Fruit fly (Drosophila melanogaster) whole organism, prepupa: ENCODE data around the gene trk.

Experiments used
- Blimp-1 ChIP-seq: fragments of 200-800 bp; sonication (Bioruptor generic); optimal IDR thresholded peaks from 3 replicates; lab custom pipeline; 2017; ENCODE audit warnings: missing biosample characterization, missing genetic modification characterization, mild to moderate bottlenecking, moderate library complexity, missing genetic modification reagents
- CG10631 ChIP-seq: fragments of 200-800 bp; sonication (Bioruptor generic); optimal IDR thresholded peaks from 2 replicates; lab custom pipeline; 2016; ENCODE audit warnings: missing biosample characterization, missing genetic modification characterization
- CG10669 ChIP-seq: fragments of 200-800 bp; sonication (Bioruptor generic); optimal IDR thresholded peaks from 3 replicates; lab custom pipeline; 2018; ENCODE audit warnings: missing biosample characterization, mild to moderate bottlenecking, missing genetic modification characterization, moderate library complexity
- CG11762 ChIP-seq: fragments of 200-800 bp; sonication (Bioruptor generic); optimal IDR thresholded peaks from 3 replicates; lab custom pipeline; 2016; ENCODE audit warnings: missing biosample characterization, missing genetic modification characterization; ENCODE audit not compliant: insufficient read depth
- CG11902 ChIP-seq: fragments of 200-800 bp; sonication (Bioruptor generic); optimal IDR thresholded peaks from 3 replicates; lab custom pipeline; 2016; ENCODE audit warnings: missing biosample characterization, missing genetic modification characterization
- CG15336 ChIP-seq: fragments of 200-800 bp; sonication (Bioruptor generic); IDR thresholded peaks from 2 replicates; pipeline ENCODE4 v1.3.6; 2022; ENCODE audit warnings: missing biosample characterization, missing genetic modification characterization
- CG3032 ChIP-seq: fragments of 200-800 bp; optimal IDR thresholded peaks from 2 replicates; lab custom pipeline; 2019; ENCODE audit warnings: missing biosample characterization, mild to moderate bottlenecking, missing genetic modification characterization, moderate library complexity
- CG31627 ChIP-seq: fragments of 200-800 bp; sonication (Bioruptor generic); optimal IDR thresholded peaks from 3 replicates; lab custom pipeline; 2016; ENCODE audit warnings: missing biosample characterization, missing genetic modification characterization
- CG32006 ChIP-seq: fragments of 200-800 bp; sonication (Bioruptor generic); optimal IDR thresholded peaks from 3 replicates; lab custom pipeline; 2017; ENCODE audit warnings: missing biosample characterization, mild to moderate bottlenecking, missing genetic modification characterization
- CG6792 ChIP-seq: fragments of 200-800 bp; sonication (Bioruptor generic); optimal IDR thresholded peaks from 3 replicates; lab custom pipeline; 2016; ENCODE audit warnings: missing biosample characterization, missing genetic modification characterization
- Eip75B ChIP-seq: fragments of 200-800 bp; sonication (Bioruptor generic); optimal IDR thresholded peaks from 3 replicates; lab custom pipeline; 2016; ENCODE audit warnings: missing biosample characterization, missing genetic modification characterization
- Eip78C ChIP-seq: fragments of 200-800 bp; sonication (Bioruptor generic); peaks from one replicate; lab custom pipeline; 2016; ENCODE audit warnings: missing biosample characterization, missing genetic modification characterization
- Eip93F ChIP-seq: fragments of 200-800 bp; sonication (Bioruptor generic); optimal IDR thresholded peaks from 2 replicates; lab custom pipeline; 2016; ENCODE audit warnings: missing biosample characterization, mild to moderate bottlenecking, missing genetic modification characterization
- Ets96B ChIP-seq: fragments of 200-800 bp; optimal IDR thresholded peaks from 2 replicates; lab custom pipeline; 2019; ENCODE audit warnings: missing biosample characterization, mild to moderate bottlenecking, missing genetic modification characterization, moderate library complexity
- Hr39 ChIP-seq: fragments of 200-800 bp; sonication (Bioruptor generic); optimal IDR thresholded peaks from 2 replicates; lab custom pipeline; 2016; ENCODE audit warnings: missing biosample characterization, missing genetic modification characterization
- Hr4 ChIP-seq: fragments of 200-800 bp; sonication (Bioruptor generic); optimal IDR thresholded peaks from 3 replicates; lab custom pipeline; 2016; ENCODE audit warnings: missing biosample characterization, missing genetic modification characterization
- Met ChIP-seq: fragments of 200-800 bp; sonication (Bioruptor generic); optimal IDR thresholded peaks from 3 replicates; lab custom pipeline; 2016; ENCODE audit warnings: missing biosample characterization, missing genetic modification characterization
- OdsH ChIP-seq: fragments of 200-800 bp; sonication (Bioruptor generic); optimal IDR thresholded peaks from 3 replicates; lab custom pipeline; 2016; ENCODE audit warnings: missing biosample characterization, missing genetic modification characterization
- Sox102F ChIP-seq: fragments of 200-800 bp; sonication (Bioruptor generic); optimal IDR thresholded peaks from 2 replicates; lab custom pipeline; 2016; ENCODE audit warnings: missing biosample characterization, mild to moderate bottlenecking, missing genetic modification characterization
- achi ChIP-seq: fragments of 200-800 bp; sonication (Bioruptor generic); optimal IDR thresholded peaks from 3 replicates; lab custom pipeline; 2016; ENCODE audit warnings: missing biosample characterization, missing genetic modification characterization
- acj6 ChIP-seq: fragments of 200-800 bp; sonication (Bioruptor generic); optimal IDR thresholded peaks from 3 replicates; lab custom pipeline; 2016; ENCODE audit warnings: missing biosample characterization, missing genetic modification characterization
- esn ChIP-seq: fragments of 200-800 bp; sonication (Bioruptor generic); optimal IDR thresholded peaks from 2 replicates; lab custom pipeline; 2016; ENCODE audit warnings: missing biosample characterization, mild to moderate bottlenecking, missing genetic modification characterization, moderate library complexity
- fd59A ChIP-seq: fragments of 200-800 bp; sonication (Bioruptor generic); optimal IDR thresholded peaks from 2 replicates; lab custom pipeline; 2017; ENCODE audit warnings: missing biosample characterization, mild to moderate bottlenecking, missing genetic modification characterization, missing genetic modification reagents
- fd85E ChIP-seq: fragments of 200-800 bp; sonication (Bioruptor generic); optimal IDR thresholded peaks from 3 replicates; lab custom pipeline; 2016; ENCODE audit warnings: missing biosample characterization, missing genetic modification characterization
- fkh ChIP-seq: fragments of 200-800 bp; sonication (Bioruptor generic); optimal IDR thresholded peaks from 3 replicates; lab custom pipeline; 2017; ENCODE audit warnings: missing biosample characterization, mild to moderate bottlenecking, missing genetic modification characterization, moderate library complexity
- lz ChIP-seq: fragments of 200-800 bp; sonication (Bioruptor generic); optimal IDR thresholded peaks from 3 replicates; lab custom pipeline; 2016; ENCODE audit warnings: missing biosample characterization, missing genetic modification characterization
- net ChIP-seq: fragments of 200-800 bp; sonication (Bioruptor generic); optimal IDR thresholded peaks from 3 replicates; lab custom pipeline; 2016; ENCODE audit warnings: missing biosample characterization, missing genetic modification characterization
- salr ChIP-seq, 2 experiments: fragments of 200-800 bp; sonication (Bioruptor generic); optimal IDR thresholded peaks; 3 replicates each; lab custom pipeline; 2016 to 2018; ENCODE audit warnings: missing biosample characterization in 2 of 2, missing genetic modification characterization in 2 of 2, mild to moderate bottlenecking in 1 of 2
- topi ChIP-seq: fragments of 200-800 bp; sonication (Bioruptor generic); optimal IDR thresholded peaks from 3 replicates; lab custom pipeline; 2016; ENCODE audit warnings: missing biosample characterization, missing genetic modification characterization

Gene trk

dm6 chr2L:10299810-10300147, 27.7 kb upstream of the trk start, which contains the start of gene CYLD (continued):
- TF ChIP-seq net (GFP tag; lab: Kevin White, UChicago), result no peak
- TF ChIP-seq Eip78C (GFP tag; lab: Kevin White, UChicago), result peak; percentile 86
- TF ChIP-seq CG32006 (GFP tag; lab: Kevin White, UChicago), result no peak

DNA sequence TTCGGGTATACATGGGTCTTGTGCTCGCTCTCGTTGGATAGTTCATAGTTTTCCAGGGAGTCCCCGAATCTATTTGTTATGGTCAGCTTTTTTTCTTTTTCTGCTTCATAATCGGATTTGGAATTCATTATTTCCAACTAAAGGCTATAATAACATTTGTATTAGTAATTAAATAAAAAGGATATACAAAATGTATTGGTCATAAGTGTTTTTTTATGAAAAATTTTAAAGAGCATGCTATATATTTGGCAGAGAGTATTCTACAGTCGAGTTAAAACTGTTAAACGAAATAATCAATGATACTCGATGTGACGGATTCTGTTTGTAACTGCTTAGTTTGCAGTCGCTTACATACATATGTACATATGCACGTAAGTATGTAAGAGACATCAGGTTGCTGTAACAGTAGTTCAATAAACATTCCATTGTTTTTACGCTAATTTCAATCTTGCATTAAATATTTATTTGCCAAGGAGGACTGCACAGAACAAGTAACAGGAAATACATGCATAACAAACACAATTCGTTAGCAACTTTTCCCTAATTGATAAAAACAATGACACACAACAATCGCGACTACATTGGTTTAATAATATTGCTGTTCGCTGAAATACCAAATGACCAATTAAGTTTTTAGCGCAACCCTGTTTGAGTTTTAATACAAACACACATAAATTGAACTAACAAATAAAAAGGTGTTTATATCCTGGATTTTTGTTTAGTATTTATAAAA, 27.1 kb upstream of the trk start:
- TF ChIP-seq Eip78C (GFP tag; lab: Kevin White, UChicago), result peak; percentile 78
- peak; percentile 17 for TF ChIP-seq OdsH
- peak; percentile 36 for TF ChIP-seq Met (GFP tag; lab: Kevin White, UChicago)
- no peak for TF ChIP-seq CG11762
- TF ChIP-seq Hr39, result peak; percentile 2
- peak; percentile 39 for TF ChIP-seq Hr4 (GFP tag; lab: Kevin White, UChicago)
- TF ChIP-seq lz (GFP tag; lab: Kevin White, UChicago), result peak; percentile 4
- no peak for TF ChIP-seq Sox102F (GFP tag; lab: Kevin White, UChicago)
- no peak for TF ChIP-seq Eip93F (GFP tag; lab: Kevin White, UChicago)
- peak; percentile 15 for TF ChIP-seq topi (GFP tag; lab: Kevin White, UChicago)
- TF ChIP-seq acj6, result peak; percentile 22
- peak; percentile 10 for TF ChIP-seq CG10631 (GFP tag; lab: Kevin White, UChicago)
- peak; percentile 19 for TF ChIP-seq esn (GFP tag; lab: Kevin White, UChicago)
- no peak for TF ChIP-seq Blimp-1 (GFP tag; lab: Kevin White, UChicago)
- peak; percentile 16 for TF ChIP-seq Ets96B
- TF ChIP-seq CG15336 (GFP tag; lab: Robert Waterston, UW), result peak; percentile 21; the same call in 1 of the 2 replicates
- TF ChIP-seq, all 60 proteins: peak for 12

dm6 chr2L:10298306-10298705, 26.2 kb upstream of the trk start:
- TF ChIP-seq fkh (GFP tag; lab: Kevin White, UChicago), result peak; percentile 91
- TF ChIP-seq Eip75B (GFP tag; lab: Kevin White, UChicago), result no peak

DNA sequence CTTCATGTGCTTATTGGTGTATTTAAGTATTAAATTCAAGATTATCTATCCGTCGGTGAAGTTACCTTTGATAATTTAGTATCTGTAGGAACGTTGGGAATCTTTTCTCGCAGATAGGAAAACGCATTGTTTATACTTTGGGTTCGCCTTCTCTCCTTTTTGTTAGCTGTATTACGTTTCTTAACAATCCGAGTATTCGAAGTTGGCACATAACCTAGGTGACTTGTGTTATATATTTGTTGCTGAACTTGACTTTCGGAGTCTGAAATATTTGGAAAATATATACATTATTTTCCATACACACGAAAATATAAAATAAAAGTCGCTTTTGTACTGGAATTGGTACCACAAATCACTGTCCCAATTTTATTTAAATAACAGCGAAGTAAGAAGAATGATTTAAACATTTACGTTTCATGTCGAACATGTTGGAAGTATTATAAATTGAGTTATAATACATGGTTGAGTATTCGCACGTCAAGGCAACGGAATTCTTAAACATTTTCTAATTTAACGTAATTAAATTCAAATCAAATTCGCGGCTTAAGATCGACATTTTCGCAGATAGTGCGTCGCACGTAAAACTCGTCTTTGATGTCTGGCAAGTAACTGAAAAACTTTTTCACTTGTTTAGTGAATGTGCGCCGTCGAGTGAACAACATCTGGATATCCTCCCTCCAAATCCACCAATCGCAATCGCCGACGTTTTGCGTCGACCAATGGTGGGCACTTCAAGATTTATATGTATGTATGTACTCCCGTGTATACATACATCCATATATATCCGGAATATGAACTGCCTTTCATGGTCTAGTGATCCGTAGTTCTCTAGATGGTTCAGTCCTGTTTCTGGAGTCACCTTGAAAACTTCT, 22.9 kb upstream of the trk start, which contains the start of gene Hand:
TSS of gene Hand (minus strand) at position 588 of the 872 bp plus-strand sequence.
- peak; percentile 26 for TF ChIP-seq Eip78C (GFP tag; lab: Kevin White, UChicago)
- no peak for TF ChIP-seq achi

DNA sequence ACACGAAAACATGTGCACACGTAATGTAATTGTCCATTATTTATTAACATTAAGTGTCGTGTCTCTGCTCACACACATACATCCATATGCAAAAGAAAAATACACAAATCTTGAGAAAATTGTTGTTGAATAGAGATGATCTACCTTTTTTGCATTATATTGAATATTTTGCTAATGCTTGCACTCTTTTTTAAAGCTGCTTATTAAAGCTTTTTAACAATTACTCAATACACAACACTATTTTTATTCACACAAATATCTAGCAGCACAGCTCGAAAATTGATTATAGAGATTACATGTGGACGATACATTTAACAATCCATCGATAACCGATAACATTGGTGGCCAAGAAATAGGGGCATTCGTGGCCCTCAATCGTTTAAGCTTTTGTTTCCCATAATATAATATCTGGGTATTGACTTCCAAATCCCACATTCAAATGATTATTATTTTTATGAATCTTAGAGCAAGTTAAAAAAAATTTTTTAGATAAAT, 20.0 kb upstream of the trk start, which contains the start of gene Ufd4:
TSS of gene Ufd4 (minus strand) at position 300 of the 495 bp plus-strand sequence.
- no peak for TF ChIP-seq salr (GFP tag; optimal IDR thresholded peaks at IDR 0.05; lab: Kevin White, UChicago)
- peak; percentile 63 for TF ChIP-seq CG31627 (GFP tag; lab: Kevin White, UChicago)
- peak; percentile 29 for TF ChIP-seq CG6792 (GFP tag; lab: Kevin White, UChicago)
- TF ChIP-seq CG15336 (GFP tag; lab: Robert Waterston, UW), result peak; percentile 68; the same call in 1 of the 2 replicates
- peak; percentile 11 for TF ChIP-seq CG11902 (GFP tag; lab: Kevin White, UChicago)
- TF ChIP-seq CG3032 (tag; lab: Kevin White, UChicago), result peak; percentile 67
- no peak for TF ChIP-seq fd59A (GFP tag; lab: Kevin White, UChicago)
- TF ChIP-seq fd85E, result peak; percentile 7
- TF ChIP-seq esn (GFP tag; lab: Kevin White, UChicago), result peak; percentile 70
- TF ChIP-seq CG10669 (GFP tag; lab: Kevin White, UChicago), result no peak
- TF ChIP-seq, all 60 proteins: peak for 7
